Fruit fly (Drosophila melanogaster): Measurements from ENCODE around the gene CG5131.

Gene CG5131

dm6 chr2L:17477710-17478109 is 6.6 kb upstream of the CG5131 start, which contains the start of gene cass (continued):
- TF ChIP-seq CG16815 (GFP tag; optimal IDR thresholded peaks at IDR 0.05) (no peak), pnt (GFP tag; optimal IDR thresholded peaks at IDR 0.05) (no peak), Sry-β (GFP tag; optimal IDR thresholded peaks at IDR 0.05) (no peak), CG10431 (GFP tag; optimal IDR thresholded peaks at IDR 0.05) (no peak), pfk (GFP tag; optimal IDR thresholded peaks at IDR 0.05) (no peak), dati (GFP tag; IDR thresholded peaks at IDR 0.05) (no peak), CG9727 (GFP tag; optimal IDR thresholded peaks at IDR 0.05) (no peak), tap (tag; optimal IDR thresholded peaks at IDR 0.05) (no peak), HHEX (GFP tag; optimal IDR thresholded peaks at IDR 0.05) (no peak), CG3847 (GFP tag; IDR thresholded peaks at IDR 0.05) (no peak; the same call in 1 of the 2 replicates), PHDP (tag; optimal IDR thresholded peaks at IDR 0.05) (no peak), ems (GFP tag; optimal IDR thresholded peaks at IDR 0.05) (no peak), BEAF-32 (GFP tag; optimal IDR thresholded peaks at IDR 0.05) (peak; percentile 90), CG12155 (GFP tag; optimal IDR thresholded peaks at IDR 0.05) (no peak), CG15514 (GFP tag; optimal IDR thresholded peaks at IDR 0.05) (peak; percentile 63), CG13296 (GFP tag; optimal IDR thresholded peaks at IDR 0.05) (no peak), H15 (GFP tag; IDR thresholded peaks at IDR 0.05) (no peak), NC2α (GFP tag; optimal IDR thresholded peaks at IDR 0.05) (no peak), Antp (GFP tag; optimal IDR thresholded peaks at IDR 0.05) (no peak), bab2 (GFP tag; optimal IDR thresholded peaks at IDR 0.05) (no peak), Kr (GFP tag; optimal IDR thresholded peaks at IDR 0.05) (no peak), lbe (GFP tag; optimal IDR thresholded peaks at IDR 0.05) (no peak), Stat92E (GFP tag; optimal IDR thresholded peaks at IDR 0.05) (peak in 1 of 3 experiments; percentile 16), nmo (GFP tag; optimal IDR thresholded peaks at IDR 0.05) (peak; percentile 59), CG6791 (GFP tag; IDR thresholded peaks at IDR 0.05; ENCODE audit: partially characterized antibody) (peak; percentile 95), stwl (tag; optimal IDR thresholded peaks at IDR 0.05) (peak; percentile 92), Jarid2 (GFP tag; optimal IDR thresholded peaks at IDR 0.05) (no peak), gcm2 (GFP tag; optimal IDR thresholded peaks at IDR 0.05) (no peak), nerfin-2 (GFP tag; IDR thresholded peaks at IDR 0.05; ENCODE audit: partially characterized antibody) (peak; percentile 65; the same call in 1 of the 2 replicates), CG15601 (tag; optimal IDR thresholded peaks at IDR 0.05) (peak; percentile 33), klu (GFP tag; IDR thresholded peaks at IDR 0.05) (no peak), B-H2 (GFP tag; optimal IDR thresholded peaks at IDR 0.05) (no peak), exex (tag; optimal IDR thresholded peaks at IDR 0.05) (no peak), gsb (GFP tag; IDR thresholded peaks at IDR 0.05) (no peak), D19B (GFP tag; optimal IDR thresholded peaks at IDR 0.05) (no peak), NFAT (GFP tag; IDR thresholded peaks at IDR 0.05) (no peak), Sry-δ (GFP tag; optimal IDR thresholded peaks at IDR 0.05) (peak; percentile 86), CG12769 (tag; optimal IDR thresholded peaks at IDR 0.05) (no peak), crol (GFP tag; IDR thresholded peaks at IDR 0.05) (no peak), gcm (GFP tag; optimal IDR thresholded peaks at IDR 0.05) (no peak), mld (GFP tag; IDR thresholded peaks at IDR 0.05; ENCODE audit: partially characterized antibody) (peak; percentile 88), CG30403 (GFP tag; optimal IDR thresholded peaks at IDR 0.05) (no peak), ab (GFP tag; optimal IDR thresholded peaks at IDR 0.05) (no peak), CTCF (GFP tag; optimal IDR thresholded peaks at IDR 0.05) (peak; percentile 47), Dp (GFP tag; optimal IDR thresholded peaks at IDR 0.05) (peak; percentile 66), Taf1 (GFP tag; IDR thresholded peaks at IDR 0.05) (no peak), CG8089 (GFP tag; optimal IDR thresholded peaks at IDR 0.05) (no peak), sisA (GFP tag; IDR thresholded peaks at IDR 0.05) (no peak), CG13894 (tag; optimal IDR thresholded peaks at IDR 0.05) (peak; percentile 13), CG6272 (GFP tag; IDR thresholded peaks at IDR 0.05) (no peak), CG4617 (GFP tag; optimal IDR thresholded peaks at IDR 0.05; ENCODE audit: borderline replicate concordance) (peak; percentile 69)
